Fruit fly (Drosophila melanogaster) S2 (cell line): ENCODE data around the gene Ube4A.

Source experiments
- CG8478 ChIP-seq: fragments of >200 bp; optimal IDR thresholded peaks from 2 replicates; lab custom pipeline; 2018
- CTCF ChIP-seq, 2 experiments: fragments of >200 bp; optimal IDR thresholded peaks; 2 replicates each; lab custom pipeline; 2018

dm6 chr2L:6708997-6709662 is 50.8 kb downstream of the Ube4A start, which contains the start of gene Tsp:
- TF ChIP-seq CTCF (optimal IDR thresholded peaks at IDR 0.05; lab: Kevin White, UChicago) (no peak), CG8478 (no peak)
